Worm (Caenorhabditis elegans) whole organism, early embryonic: ENCODE results near the gene nduf-9.

Experiments
- ets-7 ChIP-seq: sonication (generic microtip); optimal IDR thresholded peaks from 2 replicates; lab custom pipeline; 2016; ENCODE audit warnings: missing genotype, missing genetic modification characterization, missing compliant biosample characterization
- hmbx-1 ChIP-seq: sonication (generic microtip); optimal IDR thresholded peaks from 2 replicates; lab custom pipeline; 2016; ENCODE audit warnings: mild to moderate bottlenecking, missing genetic modification characterization, missing compliant biosample characterization
- tbx-37 ChIP-seq: fragments of 200-800 bp; sonication (Bioruptor generic); conservative IDR thresholded peaks from 2 replicates; pipeline ENCODE4 v1.3.6; 2022; ENCODE audit warnings: missing genetic modification reagents, missing genetic modification characterization, missing compliant biosample characterization

DNA sequence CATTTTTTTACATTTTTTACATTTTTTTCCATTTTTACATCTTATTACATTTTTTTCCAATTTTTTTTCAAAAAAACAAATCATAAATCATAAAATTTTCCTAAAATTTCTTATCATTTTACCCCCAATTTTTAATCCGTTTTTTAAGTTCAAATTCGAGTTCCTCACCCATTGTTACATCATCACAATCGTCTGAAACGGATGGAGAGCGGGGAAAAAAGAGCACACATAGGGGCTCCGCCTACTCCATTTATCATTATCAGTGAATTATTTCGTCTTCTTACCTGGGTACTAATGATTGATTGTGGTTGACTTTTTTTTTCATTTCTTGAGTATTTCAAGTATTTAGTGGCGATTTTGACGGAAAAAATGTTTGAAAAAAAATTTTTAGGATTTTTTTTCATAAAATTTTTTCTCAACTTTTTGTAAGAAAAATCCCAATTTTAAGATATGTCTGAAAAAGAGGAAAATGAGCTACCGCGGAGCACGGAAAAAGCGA is 33.5 kb upstream of the nduf-9 start, which contains the start of gene mfsd-8:
- TF ChIP-seq ets-7 (no peak), tbx-37 (GFP tag; lab: Robert Waterston, UW) (no peak), hmbx-1 (tag; lab: Kevin White, UChicago) (no peak)
